Worm (Caenorhabditis elegans) whole organism, L3 larva: ENCODE results near the gene dib-1.

Experiments used
- nhr-11 ChIP-seq: fragments of 150-350 bp; optimal IDR thresholded peaks from 2 replicates; lab custom pipeline; 2014; ENCODE audit warnings: missing biosample characterization, missing genetic modification characterization
- nhr-237 ChIP-seq: fragments of 150-350 bp; optimal IDR thresholded peaks from 2 replicates; lab custom pipeline; 2014; ENCODE audit warnings: missing biosample characterization, missing genetic modification characterization
- skn-1 ChIP-seq: fragments of 150-350 bp; optimal IDR thresholded peaks from 2 replicates; lab custom pipeline; 2014; ENCODE audit warnings: missing biosample characterization, missing genetic modification characterization
- snpc-4 ChIP-seq: fragments of 150-350 bp; optimal IDR thresholded peaks from 2 replicates; lab custom pipeline; 2014; ENCODE audit warnings: missing biosample characterization, missing genetic modification characterization
- tbx-2 ChIP-seq: sonication (generic microtip); optimal IDR thresholded peaks from 2 replicates; lab custom pipeline; 2016; ENCODE audit warnings: mild to moderate bottlenecking, missing genetic modification characterization, missing compliant biosample characterization

- TF ChIP-seq tbx-2: no peak
- no peak for TF ChIP-seq nhr-11
- TF ChIP-seq nhr-237 (tag; lab: Kevin White, UChicago): no peak
- no peak for TF ChIP-seq snpc-4
- no peak for TF ChIP-seq skn-1
Observed at ce11 chrIV:2893486-2893842, 2.8 kb downstream of the dib-1 start.
